Worm (Caenorhabditis elegans): ENCODE data around the gene snrp-40.1.

DNA sequence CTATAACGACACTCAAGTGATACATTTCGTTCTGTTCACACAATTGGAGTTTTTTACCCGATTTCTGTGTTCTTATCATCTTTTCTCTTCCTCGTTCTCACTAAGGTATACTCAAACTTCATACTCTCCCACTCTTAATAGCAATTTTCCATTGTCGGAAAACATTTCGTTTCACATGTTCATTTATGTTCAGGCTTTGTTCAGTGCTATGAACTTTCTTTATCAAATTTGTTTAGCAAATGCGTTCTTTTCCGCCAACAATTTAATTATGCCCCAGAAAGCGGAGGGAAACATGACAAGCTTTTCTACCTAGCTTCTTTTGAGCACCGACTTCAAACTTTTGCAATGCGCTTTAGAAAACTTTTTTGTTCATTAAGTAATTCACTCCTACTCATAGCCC is 45.9 kb upstream of the snrp-40.1 start:
- TF ChIP-seq ama-1 (optimal IDR thresholded peaks at IDR 0.05) (no peak), egl-27 (tag; optimal IDR thresholded peaks at IDR 0.05) (no peak), nhr-23 (tag; optimal IDR thresholded peaks at IDR 0.05) (no peak), skn-1 (tag; optimal IDR thresholded peaks at IDR 0.05) (no peak), elt-1 (tag; optimal IDR thresholded peaks at IDR 0.05) (no peak), ztf-4 (tag; optimal IDR thresholded peaks at IDR 0.05) (no peak), mab-5 (tag; optimal IDR thresholded peaks at IDR 0.05) (no peak), lsy-2 (tag; optimal IDR thresholded peaks at IDR 0.05) (no peak), nhr-10 (tag; optimal IDR thresholded peaks at IDR 0.05) (no peak), unc-39 (tag; optimal IDR thresholded peaks at IDR 0.05) (no peak), nhr-77 (tag; optimal IDR thresholded peaks at IDR 0.05) (no peak), Y55F3AM.14 (GFP tag; optimal IDR thresholded peaks at IDR 0.05) (no peak)
